Fruit fly (Drosophila melanogaster) whole organism, prepupa: ENCODE measurements around the gene CG3868.
A peak's percentile ranks its signal among the peaks of the same experiment; 100 is the strongest.

Experiments
- Blimp-1 ChIP-seq: fragments of 200-800 bp; sonication (Bioruptor generic); optimal IDR thresholded peaks from 3 replicates; lab custom pipeline; 2017; ENCODE audit warnings: missing biosample characterization, missing genetic modification characterization, mild to moderate bottlenecking, moderate library complexity, missing genetic modification reagents
- CG10631 ChIP-seq: fragments of 200-800 bp; sonication (Bioruptor generic); optimal IDR thresholded peaks from 2 replicates; lab custom pipeline; 2016; ENCODE audit warnings: missing biosample characterization, missing genetic modification characterization
- CG10669 ChIP-seq: fragments of 200-800 bp; sonication (Bioruptor generic); optimal IDR thresholded peaks from 3 replicates; lab custom pipeline; 2018; ENCODE audit warnings: missing biosample characterization, mild to moderate bottlenecking, missing genetic modification characterization, moderate library complexity
- CG11762 ChIP-seq: fragments of 200-800 bp; sonication (Bioruptor generic); optimal IDR thresholded peaks from 3 replicates; lab custom pipeline; 2016; ENCODE audit warnings: missing biosample characterization, missing genetic modification characterization; ENCODE audit not compliant: insufficient read depth
- CG11902 ChIP-seq: fragments of 200-800 bp; sonication (Bioruptor generic); optimal IDR thresholded peaks from 3 replicates; lab custom pipeline; 2016; ENCODE audit warnings: missing biosample characterization, missing genetic modification characterization
- CG15336 ChIP-seq: fragments of 200-800 bp; sonication (Bioruptor generic); IDR thresholded peaks from 2 replicates; pipeline ENCODE4 v1.3.6; 2022; ENCODE audit warnings: missing biosample characterization, missing genetic modification characterization
- CG1621 ChIP-seq: fragments of 200-800 bp; sonication (Bioruptor generic); optimal IDR thresholded peaks from 3 replicates; lab custom pipeline; 2018; ENCODE audit warnings: missing biosample characterization, mild to moderate bottlenecking, missing genetic modification characterization
- CG16779 ChIP-seq: fragments of 200-800 bp; sonication (Bioruptor generic); optimal IDR thresholded peaks from 3 replicates; lab custom pipeline; 2017; ENCODE audit warnings: missing biosample characterization, mild to moderate bottlenecking, missing genetic modification characterization
- CG3032 ChIP-seq: fragments of 200-800 bp; optimal IDR thresholded peaks from 2 replicates; lab custom pipeline; 2019; ENCODE audit warnings: missing biosample characterization, mild to moderate bottlenecking, missing genetic modification characterization, moderate library complexity
- CG32006 ChIP-seq: fragments of 200-800 bp; sonication (Bioruptor generic); optimal IDR thresholded peaks from 3 replicates; lab custom pipeline; 2017; ENCODE audit warnings: missing biosample characterization, mild to moderate bottlenecking, missing genetic modification characterization
- CG34406 ChIP-seq: fragments of 200-800 bp; sonication (Bioruptor generic); optimal IDR thresholded peaks from 3 replicates; lab custom pipeline; 2016; ENCODE audit warnings: missing biosample characterization, missing genetic modification characterization
- CG3919 ChIP-seq: fragments of 200-800 bp; sonication (Bioruptor generic); optimal IDR thresholded peaks from 3 replicates; lab custom pipeline; 2016; ENCODE audit warnings: missing biosample characterization, missing genetic modification characterization
- CG4318 ChIP-seq: fragments of 200-800 bp; sonication (Bioruptor generic); optimal IDR thresholded peaks from 3 replicates; lab custom pipeline; 2017; ENCODE audit warnings: missing biosample characterization, mild to moderate bottlenecking, missing genetic modification characterization
- CG6163 ChIP-seq: fragments of 200-800 bp; sonication (Bioruptor generic); IDR thresholded peaks from 3 replicates; pipeline ENCODE4 v1.3.6; 2022; ENCODE audit warnings: missing biosample characterization, missing genetic modification characterization
- CG6276 ChIP-seq: fragments of 200-800 bp; sonication (Bioruptor generic); optimal IDR thresholded peaks from 2 replicates; lab custom pipeline; 2017; ENCODE audit warnings: missing biosample characterization, mild to moderate bottlenecking, missing genetic modification characterization
- CG6792 ChIP-seq: fragments of 200-800 bp; sonication (Bioruptor generic); optimal IDR thresholded peaks from 3 replicates; lab custom pipeline; 2016; ENCODE audit warnings: missing biosample characterization, missing genetic modification characterization
- CG6808 ChIP-seq: fragments of 200-800 bp; sonication (Bioruptor generic); optimal IDR thresholded peaks from 3 replicates; lab custom pipeline; 2017; ENCODE audit warnings: missing biosample characterization, missing genetic modification characterization, mild to moderate bottlenecking, moderate library complexity, missing genetic modification reagents
- CG7368 ChIP-seq: fragments of 200-800 bp; sonication (Bioruptor generic); optimal IDR thresholded peaks from 3 replicates; lab custom pipeline; 2016; ENCODE audit warnings: missing biosample characterization, missing genetic modification characterization
- CG8119 ChIP-seq: fragments of 200-800 bp; sonication (Bioruptor generic); IDR thresholded peaks from 3 replicates; pipeline ENCODE4 v1.3.6; 2022; ENCODE audit warnings: missing biosample characterization, missing genetic modification characterization
- CG8319 ChIP-seq: fragments of 200-800 bp; sonication (Bioruptor generic); optimal IDR thresholded peaks from 3 replicates; lab custom pipeline; 2016; ENCODE audit warnings: missing biosample characterization, missing genetic modification characterization
- CG8632 ChIP-seq: fragments of 200-800 bp; sonication (Bioruptor generic); optimal IDR thresholded peaks from 3 replicates; lab custom pipeline; 2016; ENCODE audit warnings: missing biosample characterization, missing genetic modification characterization
- CG9139 ChIP-seq: fragments of 200-800 bp; sonication (Bioruptor generic); optimal IDR thresholded peaks from 3 replicates; lab custom pipeline; 2017; ENCODE audit warnings: missing biosample characterization, mild to moderate bottlenecking, missing genetic modification characterization
- Eip75B ChIP-seq: fragments of 200-800 bp; sonication (Bioruptor generic); optimal IDR thresholded peaks from 3 replicates; lab custom pipeline; 2016; ENCODE audit warnings: missing biosample characterization, missing genetic modification characterization
- Eip78C ChIP-seq: fragments of 200-800 bp; sonication (Bioruptor generic); peaks from one replicate; lab custom pipeline; 2016; ENCODE audit warnings: missing biosample characterization, missing genetic modification characterization
- Eip93F ChIP-seq: fragments of 200-800 bp; sonication (Bioruptor generic); optimal IDR thresholded peaks from 2 replicates; lab custom pipeline; 2016; ENCODE audit warnings: missing biosample characterization, mild to moderate bottlenecking, missing genetic modification characterization
- Ets96B ChIP-seq: fragments of 200-800 bp; optimal IDR thresholded peaks from 2 replicates; lab custom pipeline; 2019; ENCODE audit warnings: missing biosample characterization, mild to moderate bottlenecking, missing genetic modification characterization, moderate library complexity
- Gug ChIP-seq: fragments of 200-800 bp; sonication (Bioruptor generic); IDR thresholded peaks from 2 replicates; pipeline ENCODE4 v1.3.6; 2022; ENCODE audit warnings: missing biosample characterization, missing genetic modification characterization
- Hr38 ChIP-seq: sonication (Bioruptor generic); optimal IDR thresholded peaks from 2 replicates; lab custom pipeline; 2016; ENCODE audit warnings: missing biosample characterization, missing genetic modification characterization
- Hr39 ChIP-seq: fragments of 200-800 bp; sonication (Bioruptor generic); optimal IDR thresholded peaks from 2 replicates; lab custom pipeline; 2016; ENCODE audit warnings: missing biosample characterization, missing genetic modification characterization
- Hr4 ChIP-seq: fragments of 200-800 bp; sonication (Bioruptor generic); optimal IDR thresholded peaks from 3 replicates; lab custom pipeline; 2016; ENCODE audit warnings: missing biosample characterization, missing genetic modification characterization
- Lpt ChIP-seq: fragments of 200-800 bp; sonication (Bioruptor generic); optimal IDR thresholded peaks from 3 replicates; lab custom pipeline; 2016; ENCODE audit warnings: missing biosample characterization, missing genetic modification characterization
- Met ChIP-seq: fragments of 200-800 bp; sonication (Bioruptor generic); optimal IDR thresholded peaks from 3 replicates; lab custom pipeline; 2016; ENCODE audit warnings: missing biosample characterization, missing genetic modification characterization
- OdsH ChIP-seq: fragments of 200-800 bp; sonication (Bioruptor generic); optimal IDR thresholded peaks from 3 replicates; lab custom pipeline; 2016; ENCODE audit warnings: missing biosample characterization, missing genetic modification characterization
- Smox ChIP-seq: fragments of 200-800 bp; sonication (Bioruptor generic); optimal IDR thresholded peaks from 3 replicates; lab custom pipeline; 2016; ENCODE audit warnings: missing biosample characterization, missing genetic modification characterization
- Sox102F ChIP-seq: fragments of 200-800 bp; sonication (Bioruptor generic); optimal IDR thresholded peaks from 2 replicates; lab custom pipeline; 2016; ENCODE audit warnings: missing biosample characterization, mild to moderate bottlenecking, missing genetic modification characterization
- Sox14 ChIP-seq: fragments of 200-800 bp; sonication (Bioruptor generic); optimal IDR thresholded peaks from 3 replicates; lab custom pipeline; 2016; ENCODE audit warnings: missing biosample characterization, missing genetic modification characterization
- Sox15 ChIP-seq: fragments of 200-800 bp; sonication (Bioruptor generic); optimal IDR thresholded peaks from 3 replicates; lab custom pipeline; 2016; ENCODE audit warnings: missing biosample characterization, missing genetic modification characterization
- acj6 ChIP-seq: fragments of 200-800 bp; sonication (Bioruptor generic); optimal IDR thresholded peaks from 3 replicates; lab custom pipeline; 2016; ENCODE audit warnings: missing biosample characterization, missing genetic modification characterization
- eg ChIP-seq: fragments of 200-800 bp; sonication (Bioruptor generic); IDR thresholded peaks from 3 replicates; pipeline ENCODE4 v1.3.6; 2022; ENCODE audit warnings: missing biosample characterization, missing genetic modification characterization
- esn ChIP-seq: fragments of 200-800 bp; sonication (Bioruptor generic); optimal IDR thresholded peaks from 2 replicates; lab custom pipeline; 2016; ENCODE audit warnings: missing biosample characterization, mild to moderate bottlenecking, missing genetic modification characterization, moderate library complexity
- fd85E ChIP-seq: fragments of 200-800 bp; sonication (Bioruptor generic); optimal IDR thresholded peaks from 3 replicates; lab custom pipeline; 2016; ENCODE audit warnings: missing biosample characterization, missing genetic modification characterization
- fkh ChIP-seq: fragments of 200-800 bp; sonication (Bioruptor generic); optimal IDR thresholded peaks from 3 replicates; lab custom pipeline; 2017; ENCODE audit warnings: missing biosample characterization, mild to moderate bottlenecking, missing genetic modification characterization, moderate library complexity
- net ChIP-seq: fragments of 200-800 bp; sonication (Bioruptor generic); optimal IDR thresholded peaks from 3 replicates; lab custom pipeline; 2016; ENCODE audit warnings: missing biosample characterization, missing genetic modification characterization
- pdm3 ChIP-seq: fragments of 200-800 bp; sonication (Bioruptor generic); optimal IDR thresholded peaks from 3 replicates; lab custom pipeline; 2016; ENCODE audit warnings: missing biosample characterization, missing genetic modification characterization
- salr ChIP-seq, 2 experiments: fragments of 200-800 bp; sonication (Bioruptor generic); optimal IDR thresholded peaks; 3 replicates each; lab custom pipeline; 2016 to 2018; ENCODE audit warnings: missing biosample characterization in 2 of 2, missing genetic modification characterization in 2 of 2, mild to moderate bottlenecking in 1 of 2
- spab ChIP-seq: fragments of 200-800 bp; sonication (Bioruptor generic); optimal IDR thresholded peaks from 2 replicates; lab custom pipeline; 2017; ENCODE audit warnings: missing biosample characterization, mild to moderate bottlenecking, missing genetic modification characterization, missing genetic modification reagents
- svp ChIP-seq: fragments of 200-800 bp; sonication (Bioruptor generic); peaks from one replicate; lab custom pipeline; 2016; ENCODE audit warnings: missing biosample characterization, missing genetic modification characterization
- topi ChIP-seq: fragments of 200-800 bp; sonication (Bioruptor generic); optimal IDR thresholded peaks from 3 replicates; lab custom pipeline; 2016; ENCODE audit warnings: missing biosample characterization, missing genetic modification characterization
- vri ChIP-seq: fragments of 200-800 bp; sonication (Bioruptor generic); optimal IDR thresholded peaks from 3 replicates; lab custom pipeline; 2016; ENCODE audit warnings: missing biosample characterization, mild to moderate bottlenecking, missing genetic modification characterization

Gene CG3868

DNA sequence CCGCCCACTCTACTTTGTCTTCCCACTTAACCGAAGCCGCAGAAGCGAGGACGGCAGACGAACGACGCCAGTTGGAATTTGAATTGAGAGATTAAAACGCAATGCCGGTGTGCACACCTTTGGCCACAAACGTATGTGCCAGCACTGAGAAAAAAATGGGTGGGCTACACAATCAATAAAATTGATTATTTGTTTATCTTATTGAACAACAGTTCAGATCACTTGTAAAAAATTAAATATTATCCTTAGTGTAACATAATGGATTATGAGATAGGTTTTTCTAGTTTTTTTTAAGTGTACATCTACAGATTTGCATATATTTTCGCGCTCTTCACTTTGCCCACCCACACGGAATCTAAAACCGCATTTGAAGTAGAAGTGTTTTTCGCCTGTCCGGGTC lies 49.0 kb upstream of the CG3868 start (continued):
- peak; percentile 54 for TF ChIP-seq CG11762 (GFP tag; lab: Kevin White, UChicago)
- TF ChIP-seq Eip93F, result no peak
- no peak for TF ChIP-seq fkh (GFP tag; lab: Kevin White, UChicago)
- peak; percentile 71 for TF ChIP-seq CG3919
- peak; percentile 87 for TF ChIP-seq svp
- peak; percentile 53 for TF ChIP-seq net (GFP tag; lab: Kevin White, UChicago)
- TF ChIP-seq CG32006, result peak; percentile 88
- peak; percentile 35 for TF ChIP-seq CG11902
- no peak for TF ChIP-seq CG9139
- peak; percentile 53 for TF ChIP-seq CG10631 (GFP tag; lab: Kevin White, UChicago)
- TF ChIP-seq CG34406 (GFP tag; lab: Kevin White, UChicago), result peak; percentile 52

dm6 chr3L:14450347-14450926 lies 47.9 kb upstream of the CG3868 start:
- TF ChIP-seq Hr4 (GFP tag; lab: Kevin White, UChicago), result no peak
- TF ChIP-seq CG16779 (tag; lab: Kevin White, UChicago), result no peak
- TF ChIP-seq eg (GFP tag; lab: Robert Waterston, UW), result peak; percentile 30; the same call in 1 of the 3 replicates
- no peak for TF ChIP-seq Met
- no peak for TF ChIP-seq esn
- TF ChIP-seq Eip93F, result no peak
- TF ChIP-seq Hr38 (GFP tag; lab: Kevin White, UChicago), result no peak
- peak; percentile 64 for TF ChIP-seq Blimp-1
- TF ChIP-seq CG8319 (GFP tag; lab: Kevin White, UChicago), result no peak
- peak; percentile 98 for TF ChIP-seq svp
- peak; percentile 34 for TF ChIP-seq CG10669 (GFP tag; lab: Kevin White, UChicago)
- 0 out of 3 replicates have a peak, but pooled peaks have one; percentile 24 for TF ChIP-seq CG8119
- TF ChIP-seq CG1621 (tag; lab: Kevin White, UChicago), result peak; percentile 49
- peak; percentile 1 for TF ChIP-seq CG7368 (GFP tag; lab: Kevin White, UChicago)
- no peak for TF ChIP-seq vri
- no peak for TF ChIP-seq CG32006
- no peak for TF ChIP-seq acj6
- no peak for TF ChIP-seq CG8632 (GFP tag; lab: Kevin White, UChicago)
- TF ChIP-seq Sox14 (GFP tag; lab: Kevin White, UChicago), result no peak
- peak in 1 of 2 experiments; percentile 14 for TF ChIP-seq salr (GFP tag; optimal IDR thresholded peaks at IDR 0.05; lab: Kevin White, UChicago)
- peak; percentile 12 for TF ChIP-seq CG3032 (tag; lab: Kevin White, UChicago)
- TF ChIP-seq Lpt (GFP tag; lab: Kevin White, UChicago), result no peak
- TF ChIP-seq CG15336 (GFP tag; lab: Robert Waterston, UW), result no peak
- TF ChIP-seq Eip75B, result no peak
- TF ChIP-seq topi (GFP tag; lab: Kevin White, UChicago), result no peak
- TF ChIP-seq CG34406 (GFP tag; lab: Kevin White, UChicago), result no peak
- no peak for TF ChIP-seq Sox15
- TF ChIP-seq CG11762 (GFP tag; lab: Kevin White, UChicago), result no peak
- TF ChIP-seq pdm3, result no peak
- no peak for TF ChIP-seq Gug (GFP tag; lab: Robert Waterston, UW)
- TF ChIP-seq CG4318 (GFP tag; lab: Kevin White, UChicago), result no peak
- no peak for TF ChIP-seq OdsH (GFP tag; lab: Kevin White, UChicago)
- TF ChIP-seq Sox102F (GFP tag; lab: Kevin White, UChicago), result no peak
- TF ChIP-seq CG10631 (GFP tag; lab: Kevin White, UChicago), result no peak
- TF ChIP-seq Eip78C, result peak; percentile 33
- TF ChIP-seq CG11902, result no peak
- TF ChIP-seq CG6276, result peak; percentile 62
- peak; percentile 47 for TF ChIP-seq CG9139
- no peak for TF ChIP-seq Hr39
- peak; percentile 55 for TF ChIP-seq CG6808 (GFP tag; lab: Kevin White, UChicago)
- peak; percentile 23 for TF ChIP-seq net (GFP tag; lab: Kevin White, UChicago)
- peak; percentile 57 for TF ChIP-seq spab (GFP tag; lab: Kevin White, UChicago)
- no peak for TF ChIP-seq fd85E (GFP tag; lab: Kevin White, UChicago)
- peak; percentile 38; the same call in 2 of the 3 replicates for TF ChIP-seq CG6163 (GFP tag; lab: Robert Waterston, UW)
- TF ChIP-seq CG6792, result no peak
- TF ChIP-seq Ets96B (tag; lab: Kevin White, UChicago), result peak; percentile 27
- no peak for TF ChIP-seq Smox (GFP tag; lab: Kevin White, UChicago)
